Worm (Caenorhabditis elegans) whole organism, L4 larva: ENCODE data around the gene F07G11.4.
A peak's percentile ranks its signal among the peaks of the same experiment; 100 is the strongest.

Experiments
- aly-2 ChIP-seq: sonication (generic microtip); optimal IDR thresholded peaks from 2 replicates; lab custom pipeline; 2018; ENCODE audit warnings: missing biosample characterization, missing genetic modification characterization
- hif-1 ChIP-seq, 2 experiments: sonication (generic microtip); optimal IDR thresholded peaks; 2 replicates each; lab custom pipeline; 2016 to 2017; ENCODE audit warnings: missing compliant biosample characterization in 2 of 2, missing genetic modification characterization in 2 of 2, missing genetic modification reagents in 2 of 2, missing genotype in 2 of 2, mild to moderate bottlenecking in 1 of 2
- hlh-30 ChIP-seq: sonication (generic microtip); optimal IDR thresholded peaks from 2 replicates; lab custom pipeline; 2017; ENCODE audit warnings: antibody characterized with exemption, mild to moderate bottlenecking, missing genetic modification characterization, missing compliant biosample characterization; ENCODE audit not compliant: insufficient read depth
- lim-7 ChIP-seq: fragments of 200-800 bp; sonication (Bioruptor generic); IDR thresholded peaks from 2 replicates; pipeline ENCODE4 v1.3.6; 2022; ENCODE audit warnings: missing genetic modification characterization, missing compliant biosample characterization
- mdl-1 ChIP-seq, 2 experiments: fragments of 150-350 bp in 1 of 2; sonication (generic microtip) in 1 of 2; optimal IDR thresholded peaks; 2 replicates each; lab custom pipeline; 2014 to 2017; ENCODE audit warnings: missing biosample characterization in 2 of 2, missing genetic modification characterization in 2 of 2
- mes-2 ChIP-seq: sonication (generic microtip); optimal IDR thresholded peaks from 2 replicates; lab custom pipeline; 2016; ENCODE audit warnings: missing genotype, mild to moderate bottlenecking, missing genetic modification characterization, missing compliant biosample characterization; ENCODE audit not compliant: poor library complexity, severe bottlenecking
- nhr-11 ChIP-seq: fragments of 150-350 bp; optimal IDR thresholded peaks from 2 replicates; lab custom pipeline; 2014; ENCODE audit warnings: missing biosample characterization, missing genetic modification characterization
- nhr-76 ChIP-seq: fragments of 150-350 bp; optimal IDR thresholded peaks from 2 replicates; lab custom pipeline; 2014; ENCODE audit warnings: missing biosample characterization, missing genetic modification characterization
- pha-4 ChIP-seq, 2 experiments: fragments of 150-350 bp in 1 of 2; fragments of 200-800 bp in 1 of 2; sonication (Bioruptor generic) in 1 of 2; IDR thresholded peaks in 1 of 2; optimal IDR thresholded peaks in 1 of 2; 2 replicates each; pipeline versions ENCODE4 v1.3.6 to Lab custom; 2014 to 2022; ENCODE audit warnings: missing genetic modification characterization in 2 of 2, missing genetic modification reagents in 2 of 2, missing biosample characterization in 1 of 2, missing compliant biosample characterization in 1 of 2
- unc-62 ChIP-seq, 3 experiments: fragments of 150-350 bp in 1 of 3; sonication (generic microtip); optimal IDR thresholded peaks in 2 of 3; peaks in 1 of 3; 1 replicate in 1 of 3; 2 replicates in 2 of 3; lab custom pipeline; 2014 to 2017; ENCODE audit warnings: missing biosample characterization in 3 of 3, missing genetic modification characterization in 3 of 3, missing genetic modification reagents in 3 of 3, missing genotype in 1 of 3
- zag-1 ChIP-seq: fragments of 150-350 bp; optimal IDR thresholded peaks from 2 replicates; lab custom pipeline; 2014; ENCODE audit warnings: missing biosample characterization, missing genetic modification characterization

DNA sequence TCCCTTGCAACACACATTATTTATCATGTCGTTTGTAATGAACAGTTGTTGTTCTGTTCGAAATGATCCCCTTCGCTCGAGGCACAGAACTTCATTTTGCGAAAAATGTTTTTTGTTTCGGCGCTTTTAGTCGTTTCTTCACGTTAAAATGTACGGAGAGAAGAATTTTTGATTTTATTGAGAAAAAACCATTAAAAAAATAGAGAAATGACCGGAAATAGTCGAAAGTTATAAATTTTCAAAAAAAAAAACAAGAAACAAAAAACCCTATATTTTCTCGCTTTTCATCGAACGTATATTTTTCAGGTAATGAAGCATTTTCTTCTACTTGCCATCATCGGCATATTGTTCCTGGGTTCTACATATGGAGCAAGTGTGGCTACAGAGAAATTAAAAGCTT is 37.1 kb upstream of the F07G11.4 start, which contains the start of gene F10G2.1:
- no peak for TF ChIP-seq mes-2
- no peak for TF ChIP-seq aly-2 (tag; lab: Kevin White, UChicago)
- no peak for TF ChIP-seq zag-1
- TF ChIP-seq unc-62 (GFP tag; optimal IDR thresholded peaks at IDR 0.05 in 1 of 2; lab: Kevin White, UChicago), result peak in 1 of 2 experiments; percentile 43
- TF ChIP-seq unc-62 (tag; optimal IDR thresholded peaks at IDR 0.05; lab: Kevin White, UChicago), result no peak
- no peak for TF ChIP-seq mdl-1 (tag; optimal IDR thresholded peaks at IDR 0.05; lab: Kevin White, UChicago)
- no peak for TF ChIP-seq nhr-76 (tag; lab: Kevin White, UChicago)
- no peak for TF ChIP-seq hlh-30 (tag; lab: Kevin White, UChicago)
- no peak for TF ChIP-seq hif-1 (tag; optimal IDR thresholded peaks at IDR 0.05; lab: Kevin White, UChicago)
- TF ChIP-seq nhr-11 (tag; lab: Kevin White, UChicago), result no peak
- no peak for TF ChIP-seq pha-4 (GFP tag; IDR thresholded peaks at IDR 0.05; lab: Robert Waterston, UW)
- no peak for TF ChIP-seq pha-4 (tag; optimal IDR thresholded peaks at IDR 0.05; lab: Kevin White, UChicago)
- no peak for TF ChIP-seq lim-7
